Worm (Caenorhabditis elegans) whole organism, late embryonic: ENCODE data around the gene R148.8.
A peak's percentile ranks its signal among the peaks of the same experiment; 100 is the strongest.

Experiments used
- C08G9.2 ChIP-seq: sonication (generic microtip); optimal IDR thresholded peaks from 2 replicates; lab custom pipeline; 2016; ENCODE audit warnings: mild to moderate bottlenecking, missing genetic modification characterization, moderate library complexity, missing compliant biosample characterization
- F13H6.1 ChIP-seq: sonication (generic microtip); optimal IDR thresholded peaks from 2 replicates; lab custom pipeline; 2016; ENCODE audit warnings: missing genetic modification characterization, missing compliant biosample characterization
- K02D7.2 ChIP-seq: sonication (generic microtip); optimal IDR thresholded peaks from 2 replicates; lab custom pipeline; 2017; ENCODE audit warnings: mild to moderate bottlenecking, missing genetic modification characterization, missing compliant biosample characterization
- Y22D7AL.16 ChIP-seq: sonication (generic microtip); optimal IDR thresholded peaks from 2 replicates; lab custom pipeline; 2016; ENCODE audit warnings: missing genetic modification characterization, missing compliant biosample characterization
- ama-1 ChIP-seq: fragments of 150-350 bp; optimal IDR thresholded peaks from 2 replicates; lab custom pipeline; 2014
- ceh-14 ChIP-seq: sonication (generic microtip); optimal IDR thresholded peaks from 2 replicates; lab custom pipeline; 2016; ENCODE audit warnings: missing genotype, missing genetic modification characterization, missing compliant biosample characterization
- ceh-18 ChIP-seq: sonication (generic microtip); optimal IDR thresholded peaks from 2 replicates; lab custom pipeline; 2016; ENCODE audit warnings: missing genetic modification characterization, missing compliant biosample characterization
- ceh-19 ChIP-seq: fragments of 200-800 bp; sonication (Bioruptor generic); optimal IDR thresholded peaks from 2 replicates; lab custom pipeline; 2018; ENCODE audit warnings: mild to moderate bottlenecking, missing genetic modification characterization, missing compliant biosample characterization
- ceh-22 ChIP-seq: sonication (generic microtip); optimal IDR thresholded peaks from 2 replicates; lab custom pipeline; 2017; ENCODE audit warnings: missing biosample characterization, missing genetic modification characterization
- ceh-24 ChIP-seq: sonication (generic microtip); optimal IDR thresholded peaks from 2 replicates; lab custom pipeline; 2016; ENCODE audit warnings: mild to moderate bottlenecking, missing genetic modification characterization, missing compliant biosample characterization
- ceh-30 ChIP-seq: fragments of 150-350 bp; optimal IDR thresholded peaks from 2 replicates; lab custom pipeline; 2014; ENCODE audit warnings: missing biosample characterization, missing genetic modification characterization
- ceh-31 ChIP-seq: sonication (generic microtip); optimal IDR thresholded peaks from 2 replicates; lab custom pipeline; 2016; ENCODE audit warnings: missing genetic modification characterization, missing compliant biosample characterization
- ceh-48 ChIP-seq: sonication (generic microtip); optimal IDR thresholded peaks from 2 replicates; lab custom pipeline; 2016; ENCODE audit warnings: missing genetic modification characterization, inconsistent platforms, missing compliant biosample characterization
- ceh-6 ChIP-seq: fragments of 200-800 bp; sonication (Bioruptor generic); optimal IDR thresholded peaks from 2 replicates; lab custom pipeline; 2018; ENCODE audit warnings: mild to moderate bottlenecking, missing genetic modification characterization, missing compliant biosample characterization
- elt-4 ChIP-seq: sonication (generic microtip); optimal IDR thresholded peaks from 2 replicates; lab custom pipeline; 2016; ENCODE audit warnings: missing genetic modification characterization, missing compliant biosample characterization
- ets-4 ChIP-seq: sonication (generic microtip); optimal IDR thresholded peaks from 2 replicates; lab custom pipeline; 2016; ENCODE audit warnings: missing genetic modification characterization, missing compliant biosample characterization
- eyg-1 ChIP-seq: sonication (generic microtip); optimal IDR thresholded peaks from 2 replicates; lab custom pipeline; 2016; ENCODE audit warnings: missing genotype, missing genetic modification characterization, missing compliant biosample characterization
- fkh-6 ChIP-seq: sonication (generic microtip); optimal IDR thresholded peaks from 2 replicates; lab custom pipeline; 2016; ENCODE audit warnings: missing genetic modification characterization, missing compliant biosample characterization
- gmeb-2 ChIP-seq: sonication (generic microtip); optimal IDR thresholded peaks from 2 replicates; lab custom pipeline; 2016; ENCODE audit warnings: missing genetic modification characterization, inconsistent platforms, missing compliant biosample characterization
- hlh-13 ChIP-seq: fragments of 200-800 bp; sonication (Bioruptor generic); optimal IDR thresholded peaks from 2 replicates; lab custom pipeline; 2018; ENCODE audit warnings: mild to moderate bottlenecking, missing genetic modification characterization, missing compliant biosample characterization
- hlh-15 ChIP-seq: sonication (generic microtip); optimal IDR thresholded peaks from 2 replicates; lab custom pipeline; 2016; ENCODE audit warnings: missing genetic modification characterization, missing compliant biosample characterization
- hlh-30 ChIP-seq: sonication (generic microtip); optimal IDR thresholded peaks from 2 replicates; lab custom pipeline; 2017; ENCODE audit warnings: antibody characterized with exemption, missing genetic modification characterization, missing compliant biosample characterization; ENCODE audit not compliant: insufficient read depth
- lim-6 ChIP-seq: sonication (generic microtip); optimal IDR thresholded peaks from 2 replicates; lab custom pipeline; 2016; ENCODE audit warnings: missing genetic modification characterization, missing compliant biosample characterization
- lin-11 ChIP-seq: fragments of 200-800 bp; sonication (Bioruptor generic); optimal IDR thresholded peaks from 2 replicates; lab custom pipeline; 2018; ENCODE audit warnings: mild to moderate bottlenecking, missing genetic modification characterization, missing compliant biosample characterization
- madf-2 ChIP-seq: sonication (generic microtip); optimal IDR thresholded peaks from 2 replicates; lab custom pipeline; 2017; ENCODE audit warnings: missing genetic modification characterization, missing compliant biosample characterization
- mec-3 ChIP-seq: sonication (generic microtip); optimal IDR thresholded peaks from 2 replicates; lab custom pipeline; 2016; ENCODE audit warnings: borderline replicate concordance, missing genetic modification characterization, missing compliant biosample characterization
- nhr-11 ChIP-seq: fragments of 150-350 bp; optimal IDR thresholded peaks from 2 replicates; lab custom pipeline; 2014; ENCODE audit warnings: missing biosample characterization, missing genetic modification characterization
- npax-4 ChIP-seq: sonication (generic microtip); optimal IDR thresholded peaks from 2 replicates; lab custom pipeline; 2016; ENCODE audit warnings: missing genetic modification characterization, missing compliant biosample characterization
- odd-2 ChIP-seq: sonication (generic microtip); optimal IDR thresholded peaks from 2 replicates; lab custom pipeline; 2017; ENCODE audit warnings: antibody characterized with exemption, mild to moderate bottlenecking, missing genetic modification characterization, missing compliant biosample characterization
- pag-3 ChIP-seq: sonication (generic microtip); optimal IDR thresholded peaks from 2 replicates; lab custom pipeline; 2016; ENCODE audit warnings: missing compliant biosample characterization, missing genetic modification characterization, borderline replicate concordance
- pha-2 ChIP-seq: sonication (generic microtip); optimal IDR thresholded peaks from 2 replicates; lab custom pipeline; 2017; ENCODE audit warnings: mild to moderate bottlenecking, missing genetic modification characterization, missing compliant biosample characterization
- pqm-1 ChIP-seq: sonication (generic microtip); optimal IDR thresholded peaks from 2 replicates; lab custom pipeline; 2016; ENCODE audit warnings: missing genetic modification characterization, missing compliant biosample characterization
- pros-1 ChIP-seq: fragments of 150-350 bp; optimal IDR thresholded peaks from 2 replicates; lab custom pipeline; 2014; ENCODE audit warnings: missing biosample characterization, missing genetic modification reagents, missing genetic modification characterization
- rnt-1 ChIP-seq: sonication (generic microtip); optimal IDR thresholded peaks from 2 replicates; lab custom pipeline; 2016; ENCODE audit warnings: missing genetic modification characterization, missing compliant biosample characterization
- sdc-2 ChIP-seq: sonication (generic microtip); optimal IDR thresholded peaks from 2 replicates; lab custom pipeline; 2016; ENCODE audit warnings: missing genotype, missing genetic modification characterization, missing compliant biosample characterization
- syd-9 ChIP-seq: sonication (generic microtip); optimal IDR thresholded peaks from 2 replicates; lab custom pipeline; 2016; ENCODE audit warnings: mild to moderate bottlenecking, missing genetic modification characterization, moderate library complexity, missing compliant biosample characterization
- tbx-2 ChIP-seq: sonication (generic microtip); optimal IDR thresholded peaks from 2 replicates; lab custom pipeline; 2016; ENCODE audit warnings: missing genetic modification characterization, missing compliant biosample characterization
- ttx-3 ChIP-seq: sonication (generic microtip); optimal IDR thresholded peaks from 2 replicates; lab custom pipeline; 2016; ENCODE audit warnings: missing genetic modification reagents, missing genetic modification characterization, missing compliant biosample characterization
- unc-3 ChIP-seq, 2 experiments: fragments of 200-800 bp in 1 of 2; sonication (Bioruptor generic) in 1 of 2; sonication (generic microtip) in 1 of 2; conservative IDR thresholded peaks in 1 of 2; optimal IDR thresholded peaks in 1 of 2; 2 replicates each; pipeline versions ENCODE4 v1.3.6 to Lab custom; 2016 to 2022; ENCODE audit warnings: missing compliant biosample characterization in 2 of 2, missing genetic modification characterization in 2 of 2, missing genetic modification reagents in 1 of 2
- unc-86 ChIP-seq: sonication (generic microtip); optimal IDR thresholded peaks from 2 replicates; lab custom pipeline; 2016; ENCODE audit warnings: missing genetic modification characterization, missing compliant biosample characterization
- ztf-16 ChIP-seq: sonication (generic microtip); optimal IDR thresholded peaks from 2 replicates; lab custom pipeline; 2017; ENCODE audit warnings: missing genetic modification characterization, missing compliant biosample characterization

Gene R148.8

ce11 chrIII:3163448-3163847 lies 27.8 kb upstream of the R148.8 start:
- TF ChIP-seq lin-11 (tag; lab: Kevin White, UChicago) (no peak), unc-86 (tag; lab: Kevin White, UChicago) (no peak)

- TF ChIP-seq ceh-24 (tag; lab: Kevin White, UChicago) (no peak), unc-3 (GFP tag; conservative IDR thresholded peaks at IDR 0.05; lab: Robert Waterston, UW) (no peak), unc-3 (tag; optimal IDR thresholded peaks at IDR 0.05; lab: Kevin White, UChicago) (no peak), fkh-6 (tag; lab: Kevin White, UChicago) (no peak), ceh-30 (tag; lab: Kevin White, UChicago) (no peak), ceh-18 (tag; lab: Kevin White, UChicago) (no peak)
These were observed 26.0 kb upstream of the R148.8 start, which contains the start of gene R148.5 for ce11 chrIII:3165309-3165708. R148.5 (plus strand) TSS chrIII:3165639.

- TF ChIP-seq npax-4 (tag; lab: Kevin White, UChicago), result no peak
- no peak for TF ChIP-seq hlh-15
- no peak for TF ChIP-seq madf-2 (tag; lab: Kevin White, UChicago)
- no peak for TF ChIP-seq ceh-6 (GFP tag; lab: Kevin White, UChicago)
- TF ChIP-seq unc-86 (tag; lab: Kevin White, UChicago), result no peak
- no peak for TF ChIP-seq unc-3 (GFP tag; conservative IDR thresholded peaks at IDR 0.05; lab: Robert Waterston, UW)
- no peak for TF ChIP-seq unc-3 (tag; optimal IDR thresholded peaks at IDR 0.05; lab: Kevin White, UChicago)
- TF ChIP-seq elt-4 (tag; lab: Kevin White, UChicago), result no peak
These were observed 22.0 kb upstream of the R148.8 start for ce11 chrIII:3169279-3169678.

ce11 chrIII:3170538-3170937 lies 20.8 kb upstream of the R148.8 start:
- TF ChIP-seq ceh-19 (GFP tag; lab: Kevin White, UChicago) (no peak), ceh-48 (peak; percentile 81), ttx-3 (tag; lab: Kevin White, UChicago) (no peak)

- TF ChIP-seq rnt-1 (no peak), tbx-2 (tag; lab: Kevin White, UChicago) (no peak), pag-3 (tag; lab: Kevin White, UChicago) (no peak), odd-2 (tag; lab: Kevin White, UChicago) (no peak), hlh-30 (tag; lab: Kevin White, UChicago) (no peak), ceh-14 (tag; lab: Kevin White, UChicago) (no peak), ama-1 (lab: Kevin White, UChicago) (no peak), C08G9.2 (tag; lab: Kevin White, UChicago) (no peak), lim-6 (tag; lab: Kevin White, UChicago) (no peak), unc-86 (tag; lab: Kevin White, UChicago) (no peak), Y22D7AL.16 (no peak), nhr-11 (tag; lab: Kevin White, UChicago) (no peak), pros-1 (no peak), syd-9 (tag; lab: Kevin White, UChicago) (no peak)
These were observed 19.9 kb upstream of the R148.8 start, which contains the start of gene R148.4 for ce11 chrIII:3171382-3171781. R148.4 (plus strand) TSS chrIII:3171592.

ce11 chrIII:3174985-3175384 lies 16.3 kb upstream of the R148.8 start, which contains the start of gene R148.3:
R148.3 (plus strand) TSS chrIII:3175331.
- no peak for TF ChIP-seq ama-1 (lab: Kevin White, UChicago)
- peak; percentile 33 for TF ChIP-seq eyg-1 (tag; lab: Kevin White, UChicago)
- TF ChIP-seq npax-4 (tag; lab: Kevin White, UChicago), result peak; percentile 70
- peak; percentile 90 for TF ChIP-seq ztf-16 (tag; lab: Kevin White, UChicago)
- TF ChIP-seq gmeb-2 (tag; lab: Kevin White, UChicago), result peak; percentile 84
- TF ChIP-seq K02D7.2 (tag; lab: Kevin White, UChicago), result peak; percentile 76
- TF ChIP-seq rnt-1, result peak; percentile 71
- peak; percentile 52 for TF ChIP-seq ceh-48
- TF ChIP-seq ceh-31 (tag; lab: Kevin White, UChicago), result peak; percentile 69
- TF ChIP-seq ceh-24 (tag; lab: Kevin White, UChicago), result peak; percentile 42
- TF ChIP-seq ets-4, result peak; percentile 42
- peak; percentile 85 for TF ChIP-seq ttx-3 (tag; lab: Kevin White, UChicago)
- peak; percentile 77 for TF ChIP-seq F13H6.1 (tag; lab: Kevin White, UChicago)
- no peak for TF ChIP-seq mec-3
- TF ChIP-seq ceh-22 (tag; lab: Kevin White, UChicago), result no peak
- no peak for TF ChIP-seq hlh-30 (tag; lab: Kevin White, UChicago)
- TF ChIP-seq C08G9.2 (tag; lab: Kevin White, UChicago), result peak; percentile 64
- peak; percentile 55 for TF ChIP-seq sdc-2 (tag; lab: Kevin White, UChicago)
- TF ChIP-seq hlh-15, result peak; percentile 58
- peak; percentile 15 for TF ChIP-seq hlh-13 (GFP tag; lab: Kevin White, UChicago)
- peak; percentile 37 for TF ChIP-seq ceh-18 (tag; lab: Kevin White, UChicago)
- TF ChIP-seq lin-11 (tag; lab: Kevin White, UChicago), result peak; percentile 68
- peak; percentile 87 for TF ChIP-seq unc-86 (tag; lab: Kevin White, UChicago)
- no peak for TF ChIP-seq pqm-1 (tag; lab: Kevin White, UChicago)
- peak; percentile 79 for TF ChIP-seq pha-2 (tag; lab: Kevin White, UChicago)
